Fruit fly (Drosophila melanogaster) whole organism, embryonic: ENCODE results near the gene CHES-1-like.

Experiments used
- Ada2b ChIP-seq: fragments of 200-800 bp; sonication (Bioruptor generic); IDR thresholded peaks from 2 replicates; pipeline ENCODE4 v1.3.6; 2022; ENCODE audit warnings: missing biosample characterization, missing genetic modification characterization
- B-H2 ChIP-seq: fragments of 200-800 bp; sonication (Bioruptor generic); optimal IDR thresholded peaks from 2 replicates; lab custom pipeline; 2018; ENCODE audit warnings: missing biosample characterization, mild to moderate bottlenecking, missing genetic modification characterization
- BtbVII ChIP-seq: fragments of 200-800 bp; sonication (Bioruptor generic); optimal IDR thresholded peaks from 3 replicates; lab custom pipeline; 2017; ENCODE audit warnings: missing biosample characterization, mild to moderate bottlenecking, missing genetic modification characterization
- CG12219 ChIP-seq: fragments of 200-800 bp; sonication (Bioruptor generic); optimal IDR thresholded peaks from 3 replicates; lab custom pipeline; 2018; ENCODE audit warnings: missing biosample characterization, mild to moderate bottlenecking, missing genetic modification characterization
- CG12236 ChIP-seq: fragments of 200-800 bp; sonication (Bioruptor generic); optimal IDR thresholded peaks from 2 replicates; lab custom pipeline; 2016; ENCODE audit warnings: missing biosample characterization, missing genetic modification characterization
- CG12299 ChIP-seq: fragments of 200-800 bp; sonication (Bioruptor generic); optimal IDR thresholded peaks from 2 replicates; lab custom pipeline; 2018; ENCODE audit warnings: missing biosample characterization, mild to moderate bottlenecking, missing genetic modification characterization
- CG12769 ChIP-seq: fragments of 200-800 bp; sonication (Bioruptor generic); optimal IDR thresholded peaks from 2 replicates; lab custom pipeline; 2019; ENCODE audit warnings: missing biosample characterization, mild to moderate bottlenecking, missing genetic modification characterization, moderate library complexity
- CG15514 ChIP-seq: fragments of 200-800 bp; sonication (Bioruptor generic); optimal IDR thresholded peaks from 3 replicates; lab custom pipeline; 2017; ENCODE audit warnings: missing biosample characterization, missing genetic modification characterization, mild to moderate bottlenecking, moderate library complexity, missing genetic modification reagents
- CG16779 ChIP-seq: fragments of 200-800 bp; sonication (Bioruptor generic); IDR thresholded peaks from 2 replicates; pipeline ENCODE4 v1.3.6; 2022; ENCODE audit warnings: missing biosample characterization, missing genetic modification characterization
- CG17568 ChIP-seq: fragments of 200-800 bp; sonication (Bioruptor generic); optimal IDR thresholded peaks from 2 replicates; lab custom pipeline; 2018; ENCODE audit warnings: missing biosample characterization, mild to moderate bottlenecking, missing genetic modification characterization, moderate library complexity
- CG2889 ChIP-seq: fragments of 200-800 bp; sonication (Bioruptor generic); IDR thresholded peaks from 3 replicates; pipeline ENCODE4 v1.3.6; 2022; ENCODE audit warnings: missing biosample characterization, missing genetic modification characterization
- CG30431 ChIP-seq: fragments of 200-800 bp; sonication (Bioruptor generic); optimal IDR thresholded peaks from 2 replicates; lab custom pipeline; 2017; ENCODE audit warnings: missing biosample characterization, missing genetic modification characterization
- CG31224 ChIP-seq: fragments of 200-800 bp; sonication (Bioruptor generic); IDR thresholded peaks from 2 replicates; pipeline ENCODE4 v1.3.6; 2022; ENCODE audit warnings: missing biosample characterization, missing genetic modification characterization
- CG31441 ChIP-seq: fragments of 200-800 bp; sonication (Bioruptor generic); IDR thresholded peaks from 2 replicates; pipeline ENCODE4 v1.3.6; 2022; ENCODE audit warnings: missing biosample characterization, missing genetic modification characterization
- CG3726 ChIP-seq: fragments of 200-800 bp; sonication (Bioruptor generic); IDR thresholded peaks from 3 replicates; pipeline ENCODE4, ENCODE4 v1.3.6; 2022; ENCODE audit warnings: missing biosample characterization, missing genetic modification characterization
- CG43689 ChIP-seq: fragments of 200-800 bp; sonication (Bioruptor generic); IDR thresholded peaks from 2 replicates; pipeline ENCODE4 v1.3.6; 2022; ENCODE audit warnings: missing biosample characterization, missing genetic modification characterization
- CG5953 ChIP-seq: fragments of 200-800 bp; sonication (Bioruptor generic); IDR thresholded peaks from 2 replicates; pipeline ENCODE4 v1.3.6; 2022; ENCODE audit warnings: missing biosample characterization, missing genetic modification characterization
- CG6654 ChIP-seq: fragments of 200-800 bp; sonication (Bioruptor generic); optimal IDR thresholded peaks from 2 replicates; lab custom pipeline; 2017; ENCODE audit warnings: missing biosample characterization, mild to moderate bottlenecking, missing genetic modification characterization
- CG6683 ChIP-seq: fragments of 200-800 bp; sonication (Bioruptor generic); optimal IDR thresholded peaks from 2 replicates; lab custom pipeline; 2017; ENCODE audit warnings: missing biosample characterization, mild to moderate bottlenecking, missing genetic modification characterization, missing genetic modification reagents
- CG7987 ChIP-seq: fragments of 200-800 bp; sonication (Bioruptor generic); optimal IDR thresholded peaks from 2 replicates; lab custom pipeline; 2018; ENCODE audit warnings: missing biosample characterization, mild to moderate bottlenecking, missing genetic modification characterization, moderate library complexity
- CG9437 ChIP-seq: fragments of 200-800 bp; sonication (Bioruptor generic); optimal IDR thresholded peaks from 2 replicates; lab custom pipeline; 2018; ENCODE audit warnings: missing biosample characterization, mild to moderate bottlenecking, missing genetic modification characterization
- CrebB ChIP-seq: fragments of 200-800 bp; sonication (Bioruptor generic); optimal IDR thresholded peaks from 3 replicates; lab custom pipeline; 2018; ENCODE audit warnings: missing biosample characterization, mild to moderate bottlenecking, missing genetic modification characterization
- Eip74EF ChIP-seq, 2 experiments: fragments of 200-800 bp in 1 of 2; fragments of >200 bp in 1 of 2; sonication (Bioruptor generic) in 1 of 2; optimal IDR thresholded peaks; 2 replicates each; lab custom pipeline; 2017 to 2019; ENCODE audit warnings: missing biosample characterization in 2 of 2, missing genetic modification characterization in 2 of 2, mild to moderate bottlenecking in 1 of 2, moderate library complexity in 1 of 2
- Elba2 ChIP-seq: fragments of 200-800 bp; sonication (Bioruptor generic); optimal IDR thresholded peaks from 3 replicates; lab custom pipeline; 2016; ENCODE audit warnings: missing biosample characterization, missing genetic modification characterization
- Fer1 ChIP-seq: fragments of 200-800 bp; sonication (Bioruptor generic); optimal IDR thresholded peaks from 2 replicates; lab custom pipeline; 2017; ENCODE audit warnings: missing biosample characterization, mild to moderate bottlenecking, missing genetic modification characterization
- H15 ChIP-seq: fragments of 200-800 bp; sonication (Bioruptor generic); IDR thresholded peaks from 3 replicates; pipeline ENCODE4 v1.3.6; 2022; ENCODE audit warnings: missing biosample characterization, missing genetic modification characterization
- Poxn ChIP-seq: fragments of 200-800 bp; sonication (Bioruptor generic); IDR thresholded peaks from 2 replicates; pipeline ENCODE4 v1.3.6; 2022; ENCODE audit warnings: missing biosample characterization, missing genetic modification characterization
- Sin3A ChIP-seq: fragments of >200 bp; optimal IDR thresholded peaks from 2 replicates; lab custom pipeline; 2018
- Sry-δ ChIP-seq: fragments of 200-800 bp; sonication (Bioruptor generic); optimal IDR thresholded peaks from 2 replicates; lab custom pipeline; 2016; ENCODE audit warnings: missing biosample characterization, missing genetic modification characterization
- Taf1 ChIP-seq: fragments of 200-800 bp; sonication (Bioruptor generic); IDR thresholded peaks from 2 replicates; pipeline ENCODE4 v1.3.6; 2022; ENCODE audit warnings: missing biosample characterization, missing genetic modification characterization
- ac ChIP-seq: fragments of 200-800 bp; sonication (Bioruptor generic); optimal IDR thresholded peaks from 3 replicates; lab custom pipeline; 2017; ENCODE audit warnings: missing biosample characterization, mild to moderate bottlenecking, missing genetic modification characterization
- bcd ChIP-seq: fragments of 200-800 bp; sonication (Bioruptor generic); optimal IDR thresholded peaks from 2 replicates; lab custom pipeline; 2017; ENCODE audit warnings: missing biosample characterization, mild to moderate bottlenecking, missing genetic modification characterization
- fd3F ChIP-seq: fragments of 200-800 bp; sonication (Bioruptor generic); optimal IDR thresholded peaks from 2 replicates; lab custom pipeline; 2018; ENCODE audit warnings: missing biosample characterization, mild to moderate bottlenecking, missing genetic modification characterization, moderate library complexity
- gcm ChIP-seq: fragments of 200-800 bp; sonication (Bioruptor generic); optimal IDR thresholded peaks from 2 replicates; lab custom pipeline; 2019; ENCODE audit warnings: missing biosample characterization, mild to moderate bottlenecking, missing genetic modification characterization, moderate library complexity
- gcm2 ChIP-seq: fragments of 200-800 bp; sonication (Bioruptor generic); optimal IDR thresholded peaks from 2 replicates; lab custom pipeline; 2016; ENCODE audit warnings: missing biosample characterization, missing genetic modification characterization
- gem ChIP-seq: fragments of 200-800 bp; sonication (Bioruptor generic); optimal IDR thresholded peaks from 2 replicates; lab custom pipeline; 2019; ENCODE audit warnings: missing biosample characterization, mild to moderate bottlenecking, missing genetic modification characterization, moderate library complexity
- hb ChIP-seq: fragments of 200-800 bp; sonication (Bioruptor generic); IDR thresholded peaks from 3 replicates; pipeline ENCODE4 v1.3.6; 2022; ENCODE audit warnings: missing biosample characterization, missing genetic modification characterization; ENCODE audit not compliant: partially characterized antibody
- lab ChIP-seq: fragments of 200-800 bp; sonication (Bioruptor generic); optimal IDR thresholded peaks from 3 replicates; lab custom pipeline; 2017; ENCODE audit warnings: missing biosample characterization, missing genetic modification characterization, mild to moderate bottlenecking, moderate library complexity, missing genetic modification reagents
- nau ChIP-seq: fragments of 200-800 bp; sonication (Bioruptor generic); optimal IDR thresholded peaks from 3 replicates; lab custom pipeline; 2017; ENCODE audit warnings: missing biosample characterization, mild to moderate bottlenecking, missing genetic modification characterization, missing genetic modification reagents
- pfk ChIP-seq: fragments of 200-800 bp; sonication (Bioruptor generic); optimal IDR thresholded peaks from 2 replicates; lab custom pipeline; 2018; ENCODE audit warnings: missing biosample characterization, mild to moderate bottlenecking, missing genetic modification characterization, moderate library complexity
- pita ChIP-seq: fragments of 200-800 bp; sonication (Bioruptor generic); optimal IDR thresholded peaks from 2 replicates; lab custom pipeline; 2017; ENCODE audit warnings: missing biosample characterization, mild to moderate bottlenecking, missing genetic modification characterization
- psq ChIP-seq: fragments of 200-800 bp; sonication (Bioruptor generic); optimal IDR thresholded peaks from 2 replicates; lab custom pipeline; 2017; ENCODE audit warnings: missing biosample characterization, missing genetic modification characterization
- pzg ChIP-seq: fragments of 200-800 bp; sonication (Bioruptor generic); optimal IDR thresholded peaks from 3 replicates; lab custom pipeline; 2018; ENCODE audit warnings: missing biosample characterization, mild to moderate bottlenecking, missing genetic modification characterization, moderate library complexity
- run ChIP-seq: fragments of 200-800 bp; sonication (Bioruptor generic); optimal IDR thresholded peaks from 3 replicates; lab custom pipeline; 2018; ENCODE audit warnings: missing biosample characterization, mild to moderate bottlenecking, missing genetic modification characterization
- sc ChIP-seq, 3 experiments: fragments of >200 bp in 2 of 3; fragments of 200-800 bp in 1 of 3; sonication (Bioruptor generic) in 1 of 3; optimal IDR thresholded peaks; 2 replicates in 2 of 3; 3 replicates in 1 of 3; lab custom pipeline; 2017; ENCODE audit warnings: mild to moderate bottlenecking in 1 of 3, missing biosample characterization in 1 of 3, missing genetic modification characterization in 1 of 3, missing genetic modification reagents in 1 of 3
- slp2 ChIP-seq: fragments of 200-800 bp; sonication (Bioruptor generic); optimal IDR thresholded peaks from 2 replicates; lab custom pipeline; 2016; ENCODE audit warnings: missing biosample characterization, missing genetic modification characterization
- tin ChIP-seq: fragments of 200-800 bp; sonication (Bioruptor generic); optimal IDR thresholded peaks from 3 replicates; lab custom pipeline; 2016; ENCODE audit warnings: missing biosample characterization, missing genetic modification characterization
- unpg ChIP-seq: fragments of 200-800 bp; sonication (Bioruptor generic); optimal IDR thresholded peaks from 3 replicates; lab custom pipeline; 2018; ENCODE audit warnings: missing biosample characterization, mild to moderate bottlenecking, missing genetic modification characterization, moderate library complexity

Gene CHES-1-like

DNA sequence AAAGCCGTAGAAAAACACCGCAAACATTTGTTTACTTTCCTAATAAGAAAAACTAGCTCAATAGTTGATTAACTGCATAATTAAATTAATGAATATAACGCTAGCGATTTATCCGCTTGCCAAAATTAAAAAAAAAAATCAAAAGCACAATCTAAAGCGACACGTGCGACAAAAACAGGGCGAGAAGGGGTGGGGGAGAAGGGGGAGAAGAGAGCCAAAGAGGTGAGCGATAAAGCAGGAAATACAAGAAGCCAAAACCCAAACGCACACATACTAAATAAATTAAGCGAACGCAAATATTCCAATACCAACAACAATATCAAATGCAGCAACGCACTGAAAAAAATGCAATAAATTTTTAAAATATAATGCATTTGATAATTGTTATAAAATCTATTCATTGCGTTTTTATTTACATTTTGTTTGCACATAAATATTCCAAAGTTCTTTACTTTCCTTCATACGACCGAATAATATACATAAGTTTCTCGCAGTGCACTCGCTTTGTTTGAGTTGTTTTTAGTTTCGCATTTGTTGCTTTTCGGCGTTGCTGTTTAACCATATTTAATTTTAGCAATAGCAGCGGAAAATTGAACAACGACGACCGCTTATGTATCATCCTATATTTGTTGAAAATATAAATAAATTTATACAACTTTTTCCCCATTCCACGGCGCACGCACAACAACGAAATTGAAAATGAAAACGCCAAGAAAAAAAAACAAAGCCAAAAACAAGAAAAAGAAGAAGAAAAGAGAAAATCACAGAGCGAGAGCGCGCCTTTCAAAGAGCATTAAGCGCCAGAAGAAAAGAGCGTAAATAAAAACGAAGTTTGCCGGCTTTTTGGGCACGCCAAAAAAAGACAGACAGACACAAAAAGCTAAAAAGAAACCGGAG lies 10.9 kb downstream of the CHES-1-like start (continued):
- TF ChIP-seq Ada2b = peak; percentile 96
- peak; percentile 93 for TF ChIP-seq CG3726 (GFP tag; lab: Robert Waterston, UW)
- peak; percentile 80 for TF ChIP-seq CG12236 (GFP tag; lab: Kevin White, UChicago)
- TF ChIP-seq CG17568 (GFP tag; lab: Kevin White, UChicago) = peak; percentile 89
- peak; percentile 89 for TF ChIP-seq CG15514 (GFP tag; lab: Kevin White, UChicago)
- TF ChIP-seq CG31441 (GFP tag; lab: Robert Waterston, UW) = peak; percentile 98
- peak; percentile 78 for TF ChIP-seq CG30431 (GFP tag; lab: Kevin White, UChicago)
- TF ChIP-seq BtbVII (GFP tag; lab: Kevin White, UChicago) = peak; percentile 94
- TF ChIP-seq CG12219 (GFP tag; lab: Kevin White, UChicago) = peak; percentile 93
- TF ChIP-seq Sry-δ (GFP tag; lab: Kevin White, UChicago) = peak; percentile 57
- peak; percentile 90 for TF ChIP-seq Taf1 (GFP tag; lab: Robert Waterston, UW)
- TF ChIP-seq lab (GFP tag; lab: Kevin White, UChicago) = peak; percentile 98
- TF ChIP-seq CG12299 (tag; lab: Kevin White, UChicago) = peak; percentile 93
- peak; percentile 94 for TF ChIP-seq gcm (GFP tag; lab: Kevin White, UChicago)
- TF ChIP-seq slp2 (GFP tag; lab: Kevin White, UChicago) = peak; percentile 84
- TF ChIP-seq Poxn (GFP tag; lab: Robert Waterston, UW) = peak; percentile 78
- TF ChIP-seq pfk (GFP tag; lab: Kevin White, UChicago) = no peak
- peak; percentile 93 for TF ChIP-seq H15
- TF ChIP-seq psq (GFP tag; lab: Kevin White, UChicago) = peak; percentile 91
- TF ChIP-seq CrebB (tag; lab: Kevin White, UChicago) = peak; percentile 92
- TF ChIP-seq CG6683 (GFP tag; lab: Kevin White, UChicago) = peak; percentile 89
- peak; percentile 78 for TF ChIP-seq CG7987
- peak; percentile 93 for TF ChIP-seq CG2889 (GFP tag; lab: Robert Waterston, UW)
- peak in 1 of 2 experiments; percentile 97 for TF ChIP-seq Eip74EF (GFP tag; optimal IDR thresholded peaks at IDR 0.05; lab: Kevin White, UChicago)
- TF ChIP-seq gcm2 (GFP tag; lab: Kevin White, UChicago) = peak; percentile 86
- TF ChIP-seq sc (optimal IDR thresholded peaks at IDR 0.05; lab: Kevin White, UChicago) = no peak
- peak; percentile 89 for TF ChIP-seq sc (GFP tag; optimal IDR thresholded peaks at IDR 0.05; lab: Kevin White, UChicago)
- TF ChIP-seq Sin3A (lab: Kevin White, UChicago) = no peak
- peak; percentile 96 for TF ChIP-seq Fer1 (GFP tag; lab: Kevin White, UChicago)
- TF ChIP-seq pita (GFP tag; lab: Kevin White, UChicago) = no peak
- TF ChIP-seq unpg = peak; percentile 97
- peak; percentile 95 for TF ChIP-seq CG12769 (tag; lab: Kevin White, UChicago)
- TF ChIP-seq B-H2 = peak; percentile 85
- peak; percentile 94 for TF ChIP-seq run
- peak; percentile 93 for TF ChIP-seq CG43689
- TF ChIP-seq fd3F (GFP tag; lab: Kevin White, UChicago) = peak; percentile 96
- no peak for TF ChIP-seq Elba2 (GFP tag; lab: Kevin White, UChicago)
- TF ChIP-seq CG9437 (GFP tag; lab: Kevin White, UChicago) = peak; percentile 91
- peak; percentile 6 for TF ChIP-seq pzg
- TF ChIP-seq hb (GFP tag; lab: Robert Waterston, UW) = no peak
- peak; percentile 93 for TF ChIP-seq tin (GFP tag; lab: Kevin White, UChicago)
- peak; percentile 96 for TF ChIP-seq bcd (GFP tag; lab: Kevin White, UChicago)
- TF ChIP-seq CG31224 (GFP tag; lab: Robert Waterston, UW) = peak; percentile 91
- peak; percentile 89 for TF ChIP-seq CG5953 (GFP tag; lab: Robert Waterston, UW)
- TF ChIP-seq CG6654 (GFP tag; lab: Kevin White, UChicago) = peak; percentile 81
- TF ChIP-seq nau (GFP tag; lab: Kevin White, UChicago) = peak; percentile 95
- peak; percentile 98 for TF ChIP-seq gem (tag; lab: Kevin White, UChicago)
- TF ChIP-seq CG16779 (GFP tag; lab: Robert Waterston, UW) = peak; percentile 73
- TF ChIP-seq ac (GFP tag; lab: Kevin White, UChicago) = peak; percentile 56
